Worm (Caenorhabditis elegans) whole organism, young adult: ENCODE data around the gene C29F7.2.
A peak's percentile ranks its signal among the peaks of the same experiment; 100 is the strongest.

Experiments
- B0035.1 ChIP-seq: sonication (generic microtip); optimal IDR thresholded peaks from 2 replicates; lab custom pipeline; 2016; ENCODE audit warnings: missing genetic modification characterization, mild to moderate bottlenecking, missing compliant biosample characterization, missing genotype, missing genetic modification reagents
- B0336.3 ChIP-seq: fragments of 200-800 bp; sonication (Bioruptor generic); IDR thresholded peaks from 2 replicates; pipeline ENCODE4 v1.3.6; 2022; ENCODE audit warnings: missing genetic modification characterization, missing compliant biosample characterization
- C17E4.6 ChIP-seq: fragments of 200-800 bp; sonication (Bioruptor generic); IDR thresholded peaks from 2 replicates; pipeline ENCODE4 v1.3.6; 2022; ENCODE audit warnings: missing genetic modification reagents, missing genetic modification characterization, missing compliant biosample characterization
- F10E7.11 ChIP-seq: sonication (generic microtip); optimal IDR thresholded peaks from 2 replicates; lab custom pipeline; 2017; ENCODE audit warnings: mild to moderate bottlenecking, missing genetic modification characterization, moderate library complexity, missing compliant biosample characterization
- F33H1.4 ChIP-seq: fragments of 200-800 bp; sonication (Bioruptor generic); IDR thresholded peaks from 2 replicates; pipeline ENCODE4 v1.3.6; 2022; ENCODE audit warnings: missing genetic modification reagents, missing genetic modification characterization, missing compliant biosample characterization
- F49E8.2 ChIP-seq: sonication (generic microtip); optimal IDR thresholded peaks from 3 replicates; lab custom pipeline; 2017; ENCODE audit warnings: missing genetic modification characterization, mild to moderate bottlenecking, missing compliant biosample characterization, antibody characterized with exemption, moderate library complexity; ENCODE audit not compliant: insufficient read depth
- K12H6.12 ChIP-seq: fragments of 200-800 bp; sonication (Bioruptor generic); optimal IDR thresholded peaks from 2 replicates; lab custom pipeline; 2018; ENCODE audit warnings: mild to moderate bottlenecking, missing genetic modification characterization, missing compliant biosample characterization
- T26A5.8 ChIP-seq: sonication (generic microtip); optimal IDR thresholded peaks from 2 replicates; lab custom pipeline; 2016; ENCODE audit warnings: missing genetic modification characterization, missing compliant biosample characterization
- Y53G8AR.9 ChIP-seq: fragments of 200-800 bp; sonication (Bioruptor generic); conservative IDR thresholded peaks from 2 replicates; pipeline ENCODE4 v1.3.6; 2022; ENCODE audit warnings: missing genetic modification reagents, missing genetic modification characterization, missing compliant biosample characterization
- akir-1 ChIP-seq: fragments of 200-800 bp; sonication (Bioruptor generic); optimal IDR thresholded peaks from 2 replicates; lab custom pipeline; 2018; ENCODE audit warnings: mild to moderate bottlenecking, missing genetic modification characterization, moderate library complexity, missing compliant biosample characterization
- aptf-3 ChIP-seq: fragments of 200-800 bp; sonication (Bioruptor generic); IDR thresholded peaks from 2 replicates; pipeline ENCODE4 v1.3.6; 2022; ENCODE audit warnings: missing genetic modification characterization, missing compliant biosample characterization
- atf-7 ChIP-seq: sonication (generic microtip); optimal IDR thresholded peaks from 2 replicates; lab custom pipeline; 2017; ENCODE audit warnings: mild to moderate bottlenecking, missing genetic modification characterization, missing compliant biosample characterization
- athp-1 ChIP-seq: sonication (generic microtip); optimal IDR thresholded peaks from 2 replicates; lab custom pipeline; 2017; ENCODE audit warnings: mild to moderate bottlenecking, missing genetic modification characterization, missing compliant biosample characterization
- attf-6 ChIP-seq: fragments of 200-800 bp; sonication (Bioruptor generic); IDR thresholded peaks from 2 replicates; pipeline ENCODE4 v1.3.6; 2022; ENCODE audit warnings: missing genetic modification reagents, missing genetic modification characterization, missing compliant biosample characterization
- bed-1 ChIP-seq: fragments of 200-800 bp; sonication (Bioruptor generic); IDR thresholded peaks from 2 replicates; pipeline ENCODE4 v1.3.6; 2022; ENCODE audit warnings: missing genetic modification reagents, missing genetic modification characterization, missing compliant biosample characterization
- ccch-3 ChIP-seq: fragments of 200-800 bp; sonication (Bioruptor generic); optimal IDR thresholded peaks from 2 replicates; lab custom pipeline; 2018; ENCODE audit warnings: mild to moderate bottlenecking, missing genetic modification characterization, missing compliant biosample characterization
- cebp-1 ChIP-seq, 2 experiments: fragments of 200-800 bp in 1 of 2; sonication (Bioruptor generic) in 1 of 2; sonication (generic microtip) in 1 of 2; IDR thresholded peaks in 1 of 2; optimal IDR thresholded peaks in 1 of 2; 2 replicates each; pipeline versions ENCODE4 v1.3.6 to Lab custom; 2017 to 2022; ENCODE audit warnings: missing compliant biosample characterization in 2 of 2, missing genetic modification characterization in 2 of 2, mild to moderate bottlenecking in 1 of 2, missing genetic modification reagents in 1 of 2, moderate library complexity in 1 of 2
- cebp-2 ChIP-seq: fragments of 200-800 bp; sonication (Bioruptor generic); IDR thresholded peaks from 2 replicates; pipeline ENCODE4 v1.3.6; 2022; ENCODE audit warnings: missing genetic modification characterization, missing compliant biosample characterization
- dox-1 ChIP-seq: fragments of 200-800 bp; sonication (Bioruptor generic); IDR thresholded peaks from 2 replicates; pipeline ENCODE4 v1.3.6; 2022; ENCODE audit warnings: missing genetic modification reagents, missing genetic modification characterization, missing compliant biosample characterization
- dpl-1 ChIP-seq: fragments of 150-350 bp; optimal IDR thresholded peaks from 2 replicates; lab custom pipeline; 2014; ENCODE audit warnings: missing biosample characterization, missing genetic modification reagents, missing genetic modification characterization
- egrh-3 ChIP-seq: fragments of 200-800 bp; sonication (Bioruptor generic); IDR thresholded peaks from 2 replicates; pipeline ENCODE4 v1.3.6; 2022; ENCODE audit warnings: missing genetic modification reagents, missing genetic modification characterization, missing compliant biosample characterization
- fkh-3 ChIP-seq: sonication (generic microtip); optimal IDR thresholded peaks from 2 replicates; lab custom pipeline; 2016; ENCODE audit warnings: mild to moderate bottlenecking, missing genetic modification characterization, missing compliant biosample characterization
- let-526 ChIP-seq: fragments of 200-800 bp; sonication (Bioruptor generic); IDR thresholded peaks from 2 replicates; pipeline ENCODE4 v1.3.6; 2022; ENCODE audit warnings: missing genetic modification reagents, missing genetic modification characterization, missing compliant biosample characterization
- lsy-27 ChIP-seq: sonication (generic microtip); optimal IDR thresholded peaks from 2 replicates; lab custom pipeline; 2017; ENCODE audit warnings: missing genetic modification characterization, mild to moderate bottlenecking, missing compliant biosample characterization, antibody characterized with exemption, missing genotype, borderline replicate concordance; ENCODE audit not compliant: insufficient read depth
- madf-10 ChIP-seq: sonication (generic microtip); optimal IDR thresholded peaks from 2 replicates; lab custom pipeline; 2016; ENCODE audit warnings: mild to moderate bottlenecking, missing genetic modification characterization, missing compliant biosample characterization
- madf-3 ChIP-seq: fragments of 200-800 bp; sonication (Bioruptor generic); IDR thresholded peaks from 2 replicates; pipeline ENCODE4 v1.3.6; 2022; ENCODE audit warnings: missing genetic modification reagents, missing genetic modification characterization, missing compliant biosample characterization
- madf-6 ChIP-seq: fragments of 200-800 bp; sonication (Bioruptor generic); IDR thresholded peaks from 2 replicates; pipeline ENCODE4 v1.3.6; 2022; ENCODE audit warnings: missing genetic modification reagents, missing genetic modification characterization, missing compliant biosample characterization
- nhr-80 ChIP-seq: sonication (generic microtip); optimal IDR thresholded peaks from 2 replicates; lab custom pipeline; 2016; ENCODE audit warnings: missing genetic modification characterization, missing compliant biosample characterization
- repo-1 ChIP-seq: sonication (generic microtip); optimal IDR thresholded peaks from 2 replicates; lab custom pipeline; 2017; ENCODE audit warnings: mild to moderate bottlenecking, missing genetic modification characterization, missing compliant biosample characterization
- snpc-4 ChIP-seq, 5 experiments: fragments of 150-350 bp in 1 of 5; sonication (generic microtip) in 4 of 5; optimal IDR thresholded peaks; 2 replicates each; lab custom pipeline; 2014 to 2018; ENCODE audit warnings: missing genetic modification characterization in 5 of 5, missing biosample characterization in 3 of 5, antibody characterized with exemption in 2 of 5, mild to moderate bottlenecking in 2 of 5, missing compliant biosample characterization in 2 of 5, missing genotype in 2 of 5, moderate library complexity in 2 of 5, missing genetic modification reagents in 1 of 5
- tbx-9 ChIP-seq: sonication (generic microtip); optimal IDR thresholded peaks from 2 replicates; lab custom pipeline; 2016; ENCODE audit warnings: borderline replicate concordance, missing genetic modification characterization, inconsistent platforms, missing compliant biosample characterization
- unc-130 ChIP-seq: sonication (generic microtip); optimal IDR thresholded peaks from 2 replicates; lab custom pipeline; 2016; ENCODE audit warnings: missing genetic modification reagents, missing genetic modification characterization, missing compliant biosample characterization
- xnd-1 ChIP-seq: sonication (generic microtip); optimal IDR thresholded peaks from 2 replicates; lab custom pipeline; 2016; ENCODE audit warnings: missing genotype, missing genetic modification reagents, missing genetic modification characterization, missing compliant biosample characterization
- zfh-2 ChIP-seq: fragments of 200-800 bp; sonication (Bioruptor generic); conservative IDR thresholded peaks from 2 replicates; pipeline ENCODE4 v1.3.6; 2022; ENCODE audit warnings: missing genetic modification reagents, missing genetic modification characterization, missing compliant biosample characterization
- ztf-18 ChIP-seq: sonication (generic microtip); optimal IDR thresholded peaks from 2 replicates; lab custom pipeline; 2016; ENCODE audit warnings: missing genotype, mild to moderate bottlenecking, missing genetic modification characterization, missing compliant biosample characterization
- ztf-22 ChIP-seq: fragments of 200-800 bp; sonication (Bioruptor generic); optimal IDR thresholded peaks from 2 replicates; lab custom pipeline; 2018; ENCODE audit warnings: mild to moderate bottlenecking, missing genetic modification characterization, moderate library complexity, missing compliant biosample characterization
- ztf-25 ChIP-seq: fragments of 200-800 bp; sonication (Bioruptor generic); IDR thresholded peaks from 2 replicates; pipeline ENCODE4 v1.3.6; 2022; ENCODE audit warnings: missing genetic modification reagents, missing genetic modification characterization, missing compliant biosample characterization
- ztf-3 ChIP-seq: fragments of 200-800 bp; sonication (Bioruptor generic); optimal IDR thresholded peaks from 2 replicates; lab custom pipeline; 2018; ENCODE audit warnings: mild to moderate bottlenecking, missing genetic modification characterization, missing compliant biosample characterization

The C29F7.2 gene

DNA sequence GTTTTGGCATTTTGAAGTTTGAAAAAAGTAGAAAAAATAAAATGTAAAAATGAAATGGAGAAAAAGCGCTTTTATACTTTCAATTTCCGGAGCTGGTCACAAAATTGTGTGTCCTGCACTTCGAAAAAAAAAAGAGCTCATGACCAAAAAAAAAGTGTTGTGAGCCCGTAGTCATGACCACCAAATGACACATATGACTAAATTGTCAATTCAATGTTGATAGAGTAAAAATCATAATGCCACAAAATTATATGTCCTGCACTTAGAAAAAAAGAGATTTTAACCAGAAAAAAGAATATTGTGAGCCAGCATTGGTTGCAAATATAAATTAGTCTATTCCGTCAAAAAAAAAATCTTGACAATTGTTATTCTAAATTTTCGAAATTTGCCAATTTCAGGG, 16.7 kb upstream of the C29F7.2 start, which contains the start of gene F02C12.2:
F02C12.2 (minus strand) TSS at position 101 of the 400 bp plus-strand sequence.
- TF ChIP-seq madf-10 (tag; lab: Kevin White, UChicago): no peak
- no peak for TF ChIP-seq C17E4.6
- TF ChIP-seq ztf-18 (tag; lab: Kevin White, UChicago): no peak

DNA sequence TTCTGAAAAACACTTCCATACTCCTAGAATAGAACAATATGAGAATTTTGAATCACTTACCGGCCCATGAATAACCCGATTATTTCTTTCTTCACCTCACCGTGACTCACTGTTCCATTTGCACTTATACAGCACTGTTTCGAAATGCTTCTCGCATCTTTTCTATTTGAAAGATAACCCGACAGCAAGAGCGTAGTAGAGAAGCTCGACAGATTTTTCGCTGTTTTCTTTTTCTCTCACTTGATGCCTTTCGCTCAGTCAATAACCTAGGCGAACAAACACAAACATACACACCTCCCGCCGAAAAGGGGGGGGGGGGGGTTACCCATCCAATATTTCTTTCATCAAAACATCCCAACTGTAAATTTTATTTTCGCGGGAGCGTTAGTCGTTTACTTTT, 14.6 kb upstream of the C29F7.2 start:
- TF ChIP-seq T26A5.8 (tag; lab: Kevin White, UChicago) (no peak), attf-6 (GFP tag; lab: Robert Waterston, UW) (no peak), ztf-18 (tag; lab: Kevin White, UChicago) (no peak), cebp-1 (GFP tag; IDR thresholded peaks at IDR 0.05; lab: Robert Waterston, UW) (peak; percentile 75), cebp-1 (tag; optimal IDR thresholded peaks at IDR 0.05; lab: Kevin White, UChicago) (peak; percentile 81), F10E7.11 (tag; lab: Kevin White, UChicago) (no peak), nhr-80 (tag; lab: Kevin White, UChicago) (peak; percentile 71), ccch-3 (no peak), madf-6 (GFP tag; lab: Robert Waterston, UW) (no peak), unc-130 (no peak), dpl-1 (no peak), tbx-9 (tag; lab: Kevin White, UChicago) (no peak), dox-1 (GFP tag; lab: Robert Waterston, UW) (0 out of 2 replicates have a peak, but pooled peaks have one; percentile 6), ztf-3 (no peak)

DNA sequence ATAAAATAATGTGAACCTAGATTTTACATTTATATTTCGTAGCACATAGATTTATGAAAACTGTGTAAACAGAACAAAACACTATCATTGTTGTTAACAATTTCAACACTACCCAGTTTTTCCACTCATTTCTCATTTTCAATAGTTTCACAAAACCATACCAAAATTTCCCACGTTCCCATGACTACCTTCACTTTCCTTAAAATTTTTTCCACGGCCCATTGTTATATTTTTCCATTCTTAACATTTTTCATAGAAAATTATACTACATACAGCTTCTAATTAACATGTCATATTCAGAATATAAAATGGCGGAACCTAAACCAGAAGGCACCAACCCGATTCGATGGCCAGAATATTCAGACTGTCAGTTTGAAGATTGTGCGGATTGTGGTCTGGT, 14.1 kb upstream of the C29F7.2 start, which contains the start of gene F02C12.1:
F02C12.1 (plus strand) TSS at position 301 of the 400 bp plus-strand sequence.
- TF ChIP-seq let-526 (GFP tag; lab: Robert Waterston, UW) (no peak), snpc-4 (GFP tag; optimal IDR thresholded peaks at IDR 0.05; lab: Kevin White, UChicago) (no peak), snpc-4 (tag; optimal IDR thresholded peaks at IDR 0.05; lab: Kevin White, UChicago) (no peak), athp-1 (tag; lab: Kevin White, UChicago) (no peak), zfh-2 (GFP tag; lab: Robert Waterston, UW) (no peak), F49E8.2 (no peak)

DNA sequence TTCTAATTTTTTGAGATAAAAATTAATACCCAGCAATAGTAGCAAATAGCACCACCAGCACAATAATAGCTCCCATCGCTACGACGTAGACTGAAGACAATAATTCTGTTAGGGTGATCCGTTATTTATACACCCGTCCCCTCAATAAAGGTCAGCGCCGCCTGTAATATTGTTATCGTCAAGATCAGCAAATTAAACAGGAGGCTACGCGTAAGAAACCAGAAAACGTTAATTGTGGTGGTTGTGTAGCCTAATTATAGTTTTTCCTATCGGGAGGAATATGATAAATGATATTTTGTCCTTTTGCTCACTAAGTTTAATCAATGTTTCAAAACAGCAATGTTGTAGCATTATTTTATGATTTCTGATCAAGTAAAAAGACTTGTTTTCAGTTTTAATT, 6.3 kb upstream of the C29F7.2 start, which contains the start of the genes cyp-13B1 and C29F7.1:
cyp-13B1 (minus strand) TSS at position 101 of the 400 bp plus-strand sequence.
C29F7.1 (plus strand) TSS at position 394 of the 400 bp plus-strand sequence.
- TF ChIP-seq repo-1 (tag; lab: Kevin White, UChicago) (no peak), madf-3 (no peak), cebp-2 (no peak), bed-1 (GFP tag; lab: Robert Waterston, UW) (no peak), egrh-3 (no peak), xnd-1 (no peak), aptf-3 (GFP tag; lab: Robert Waterston, UW) (no peak), atf-7 (tag; lab: Kevin White, UChicago) (no peak), lsy-27 (tag; lab: Kevin White, UChicago) (no peak), B0035.1 (no peak), ztf-25 (GFP tag; lab: Robert Waterston, UW) (no peak), F33H1.4 (GFP tag; lab: Robert Waterston, UW) (no peak), B0336.3 (GFP tag; lab: Robert Waterston, UW) (no peak), akir-1 (no peak), Y53G8AR.9 (GFP tag; lab: Robert Waterston, UW) (no peak), ztf-22 (GFP tag; lab: Kevin White, UChicago) (no peak), K12H6.12 (tag; lab: Kevin White, UChicago) (no peak), fkh-3 (no peak)
